Fruit fly (Drosophila melanogaster): ENCODE data around the gene Srr.

Gene Srr

DNA sequence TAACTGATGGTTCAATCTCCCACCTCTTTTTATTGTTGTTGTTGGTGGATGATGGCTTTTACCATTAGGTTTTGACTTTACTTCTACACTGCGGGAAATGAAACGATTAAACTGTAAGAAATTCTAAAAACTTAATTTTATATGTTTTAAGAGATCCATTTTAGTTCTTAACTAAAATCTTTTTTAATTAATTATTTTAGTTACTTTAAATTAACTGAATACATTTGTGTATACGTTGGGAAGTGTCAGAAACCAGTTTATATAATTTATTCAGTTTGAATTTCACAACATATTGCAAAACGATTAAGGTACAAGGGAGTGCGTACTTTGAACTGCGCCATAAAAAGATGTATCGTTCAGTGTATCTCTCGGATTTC, 11.9 kb upstream of the Srr start (continued):
- TF ChIP-seq CG6854 (GFP tag; optimal IDR thresholded peaks at IDR 0.05) (peak; percentile 62), salr (GFP tag; optimal IDR thresholded peaks at IDR 0.05) (peak in 1 of 2 experiments; percentile 93), svp (GFP tag) (peak; percentile 90), CG3919 (GFP tag; optimal IDR thresholded peaks at IDR 0.05) (peak; percentile 90), pdm3 (GFP tag; optimal IDR thresholded peaks at IDR 0.05) (peak; percentile 81), CG32006 (GFP tag; optimal IDR thresholded peaks at IDR 0.05) (peak; percentile 96), CG34406 (GFP tag; optimal IDR thresholded peaks at IDR 0.05) (peak; percentile 88), CG15336 (GFP tag; IDR thresholded peaks at IDR 0.05) (no peak)

- no peak for TF ChIP-seq Hr39 (GFP tag; optimal IDR thresholded peaks at IDR 0.05)
Observed at dm6 chr3R:9355195-9355594, 10.0 kb upstream of the Srr start, which contains the start of gene CG43675. Gene CG43675 (plus strand): TSS chr3R:9355495.

DNA sequence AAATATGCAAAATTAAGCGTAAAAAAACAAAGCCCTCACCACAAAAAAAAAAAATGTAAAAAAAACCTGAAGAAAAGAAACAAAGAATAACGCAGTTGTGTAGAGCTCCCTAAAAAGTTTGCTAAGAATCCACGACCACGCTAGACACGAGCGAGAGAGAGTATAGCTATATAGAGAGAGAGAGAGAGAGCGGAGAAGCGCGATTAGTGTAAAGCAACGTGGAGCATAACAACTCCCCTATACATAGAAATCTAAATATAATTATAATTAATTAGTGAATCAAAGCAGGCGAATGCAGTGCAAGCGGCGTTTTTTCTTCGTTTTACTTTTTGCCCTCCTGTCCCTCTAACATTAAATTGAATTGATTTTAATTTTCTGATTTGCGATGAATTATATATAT, 5.8 kb upstream of the Srr start:
- no peak for TF ChIP-seq dsx (GFP tag; optimal IDR thresholded peaks at IDR 0.05; ENCODE audit: poor library complexity, severe bottlenecking)
- no peak for TF ChIP-seq Gug (GFP tag; IDR thresholded peaks at IDR 0.05)
- no peak for TF ChIP-seq spab (GFP tag; optimal IDR thresholded peaks at IDR 0.05)
- no peak for TF ChIP-seq salr (GFP tag; optimal IDR thresholded peaks at IDR 0.05)
- TF ChIP-seq CG9139 (GFP tag; optimal IDR thresholded peaks at IDR 0.05): no peak
- no peak for TF ChIP-seq fkh (GFP tag; optimal IDR thresholded peaks at IDR 0.05)
- TF ChIP-seq Eip78C (GFP tag): no peak
- TF ChIP-seq svp (GFP tag): no peak
- no peak for TF ChIP-seq lz (GFP tag; optimal IDR thresholded peaks at IDR 0.05)
- TF ChIP-seq CG16779 (tag; optimal IDR thresholded peaks at IDR 0.05): no peak
- TF ChIP-seq Lpt (GFP tag; optimal IDR thresholded peaks at IDR 0.05): no peak
- TF ChIP-seq Met (GFP tag; optimal IDR thresholded peaks at IDR 0.05): no peak
- TF ChIP-seq CG31627 (GFP tag; optimal IDR thresholded peaks at IDR 0.05): no peak

DNA sequence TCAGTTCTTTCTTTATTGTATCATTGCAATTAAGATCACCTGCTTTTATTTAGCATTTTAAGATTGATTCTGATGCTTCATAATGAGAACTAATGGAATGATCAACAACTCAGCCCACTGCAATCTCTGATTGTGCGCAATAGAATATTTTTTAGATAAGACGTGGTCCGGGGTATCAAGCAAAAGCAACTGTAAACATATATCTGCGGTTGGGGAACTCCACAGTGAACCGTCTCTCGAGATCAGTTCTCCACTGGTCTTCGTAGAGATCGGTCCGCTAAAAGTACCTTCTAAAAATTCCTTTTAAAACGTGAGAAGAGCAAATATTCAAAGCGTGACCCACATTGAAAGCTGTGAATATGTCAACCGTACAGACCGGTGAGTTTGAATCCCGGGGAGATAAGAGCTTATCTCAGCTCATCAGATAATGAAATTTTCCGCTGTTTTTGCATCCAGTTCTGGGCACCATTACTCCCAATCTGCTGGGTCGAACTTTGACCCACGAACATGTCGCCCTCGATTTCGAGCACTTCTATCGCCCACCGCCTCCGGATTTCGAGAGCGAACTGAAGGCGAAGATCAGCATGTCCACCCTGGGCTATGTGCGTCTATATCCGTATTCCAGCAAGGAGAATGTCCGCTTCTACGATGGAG, 2.0 kb upstream of the Srr start, which contains the start of gene CG18473:
Gene CG18473 (plus strand): TSS at position 240 of the 654 bp plus-strand sequence.
- TF ChIP-seq fkh (GFP tag; optimal IDR thresholded peaks at IDR 0.05): peak; percentile 10
- TF ChIP-seq svp (GFP tag): peak; percentile 93
- TF ChIP-seq spab (GFP tag; optimal IDR thresholded peaks at IDR 0.05): no peak
- TF ChIP-seq Eip78C (GFP tag): peak; percentile 65

DNA sequence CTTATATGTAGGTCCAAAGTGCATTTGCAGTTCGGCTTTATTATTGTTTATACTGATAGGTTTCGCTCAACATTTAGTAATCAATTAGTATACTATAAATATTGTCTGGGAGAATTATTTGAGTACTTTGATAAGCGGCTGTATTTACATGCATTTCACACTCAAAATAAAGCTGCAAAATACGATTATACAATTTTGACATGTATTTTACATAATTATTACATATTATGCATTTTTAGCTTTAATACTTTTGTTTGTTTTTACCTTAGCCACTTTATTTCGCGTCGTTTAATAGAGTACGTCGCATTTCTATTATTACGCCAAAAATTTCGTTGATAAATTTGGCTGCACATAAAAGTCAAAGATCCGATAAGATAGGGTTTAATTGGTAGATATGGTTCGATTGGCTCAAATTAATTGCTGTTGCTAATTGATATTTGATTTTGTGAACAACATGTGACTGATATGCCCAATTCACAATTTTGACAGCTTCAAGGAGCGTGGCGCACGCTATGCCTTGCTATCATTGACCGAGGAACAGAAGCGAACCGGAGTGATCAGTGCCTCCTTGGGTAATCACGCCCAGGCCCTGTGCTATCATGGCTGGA, 799 bp downstream of the Srr start:
- TF ChIP-seq CG6808 (GFP tag; optimal IDR thresholded peaks at IDR 0.05): peak; percentile 2
- TF ChIP-seq Eip93F (GFP tag; optimal IDR thresholded peaks at IDR 0.05): peak; percentile 32
- no peak for TF ChIP-seq CG6163 (GFP tag; IDR thresholded peaks at IDR 0.05)
- TF ChIP-seq vri (GFP tag; optimal IDR thresholded peaks at IDR 0.05): peak; percentile 76
- TF ChIP-seq CG7368 (GFP tag; optimal IDR thresholded peaks at IDR 0.05): no peak
- peak; percentile 39 for TF ChIP-seq Eip78C (GFP tag)

- TF ChIP-seq fd59A (GFP tag; optimal IDR thresholded peaks at IDR 0.05) (no peak), CG16779 (tag; optimal IDR thresholded peaks at IDR 0.05) (no peak), CG6163 (GFP tag; IDR thresholded peaks at IDR 0.05) (no peak), Lpt (GFP tag; optimal IDR thresholded peaks at IDR 0.05) (no peak), CG6854 (GFP tag; optimal IDR thresholded peaks at IDR 0.05) (no peak), Hr39 (GFP tag; optimal IDR thresholded peaks at IDR 0.05) (peak; percentile 29), OdsH (GFP tag; optimal IDR thresholded peaks at IDR 0.05) (no peak), spab (GFP tag; optimal IDR thresholded peaks at IDR 0.05) (no peak), Sox15 (GFP tag; optimal IDR thresholded peaks at IDR 0.05) (no peak), dsx (GFP tag; optimal IDR thresholded peaks at IDR 0.05; ENCODE audit: poor library complexity, severe bottlenecking) (no peak), Ets96B (tag; optimal IDR thresholded peaks at IDR 0.05) (no peak), CG11762 (GFP tag; optimal IDR thresholded peaks at IDR 0.05; ENCODE audit: insufficient read depth) (no peak), Hr4 (GFP tag; optimal IDR thresholded peaks at IDR 0.05) (peak; percentile 50), CG10631 (GFP tag; optimal IDR thresholded peaks at IDR 0.05) (no peak), Smox (GFP tag; optimal IDR thresholded peaks at IDR 0.05) (no peak), Sox102F (GFP tag; optimal IDR thresholded peaks at IDR 0.05) (no peak), esn (GFP tag; optimal IDR thresholded peaks at IDR 0.05) (no peak), eg (GFP tag; IDR thresholded peaks at IDR 0.05) (no peak; the same call in 1 of the 3 replicates), CG15336 (GFP tag; IDR thresholded peaks at IDR 0.05) (peak; percentile 53; the same call in 1 of the 2 replicates), Eip78C (GFP tag) (peak; percentile 71), CG32006 (GFP tag; optimal IDR thresholded peaks at IDR 0.05) (no peak), fkh (GFP tag; optimal IDR thresholded peaks at IDR 0.05) (no peak), CG7368 (GFP tag; optimal IDR thresholded peaks at IDR 0.05) (no peak), lz (GFP tag; optimal IDR thresholded peaks at IDR 0.05) (no peak), ss (GFP tag; optimal IDR thresholded peaks at IDR 0.05) (no peak), CG9139 (GFP tag; optimal IDR thresholded peaks at IDR 0.05) (no peak)
Observed at dm6 chr3R:9370413-9370812, 5.2 kb downstream of the Srr start.

Measured in whole organism, prepupa.